Worm (Caenorhabditis elegans) whole organism, L3 larva: Measurements from ENCODE around the gene M153.5.

ENCODE experiments used
- aly-2 ChIP-seq: fragments of 150-350 bp; optimal IDR thresholded peaks from 2 replicates; lab custom pipeline; 2014; ENCODE audit warnings: missing biosample characterization, missing genetic modification characterization
- ama-1 ChIP-seq: fragments of 150-350 bp; optimal IDR thresholded peaks from 2 replicates; lab custom pipeline; 2018
- ceh-82 ChIP-seq: fragments of 150-350 bp; optimal IDR thresholded peaks from 2 replicates; lab custom pipeline; 2014; ENCODE audit warnings: missing biosample characterization, missing genetic modification characterization
- daf-12 ChIP-seq: fragments of 150-350 bp; optimal IDR thresholded peaks from 2 replicates; lab custom pipeline; 2014; ENCODE audit warnings: missing biosample characterization, missing genetic modification reagents, missing genetic modification characterization
- lin-39 ChIP-seq: fragments of 150-350 bp; optimal IDR thresholded peaks from 2 replicates; lab custom pipeline; 2018; ENCODE audit warnings: missing biosample characterization, missing genetic modification reagents, missing genetic modification characterization
- nhr-11 ChIP-seq: fragments of 150-350 bp; optimal IDR thresholded peaks from 2 replicates; lab custom pipeline; 2014; ENCODE audit warnings: missing biosample characterization, missing genetic modification characterization
- nhr-237 ChIP-seq: fragments of 150-350 bp; optimal IDR thresholded peaks from 2 replicates; lab custom pipeline; 2014; ENCODE audit warnings: missing biosample characterization, missing genetic modification characterization
- nhr-25 ChIP-seq: sonication (generic microtip); optimal IDR thresholded peaks from 2 replicates; lab custom pipeline; 2017; ENCODE audit warnings: missing biosample characterization, missing genetic modification characterization
- nhr-28 ChIP-seq: fragments of 150-350 bp; optimal IDR thresholded peaks from 2 replicates; lab custom pipeline; 2014; ENCODE audit warnings: missing biosample characterization, missing genetic modification characterization
- nhr-67 ChIP-seq: fragments of 150-350 bp; optimal IDR thresholded peaks from 2 replicates; lab custom pipeline; 2014; ENCODE audit warnings: missing biosample characterization, missing genetic modification characterization
- pqm-1 ChIP-seq: fragments of 150-350 bp; optimal IDR thresholded peaks from 2 replicates; lab custom pipeline; 2017; ENCODE audit warnings: missing biosample characterization, missing genetic modification characterization, inconsistent platforms
- skn-1 ChIP-seq: fragments of 150-350 bp; optimal IDR thresholded peaks from 2 replicates; lab custom pipeline; 2014; ENCODE audit warnings: missing biosample characterization, missing genetic modification characterization
- unc-62 ChIP-seq: fragments of 150-350 bp; sonication (generic microtip); optimal IDR thresholded peaks from 4 replicates; lab custom pipeline; 2014; ENCODE audit warnings: missing biosample characterization, missing genetic modification reagents, missing genetic modification characterization

ce11 chrX:12185847-12186559 lies 42.2 kb downstream of the M153.5 start:
- TF ChIP-seq skn-1 (tag; lab: Kevin White, UChicago) (no peak), pqm-1 (tag; lab: Kevin White, UChicago) (no peak), nhr-237 (tag; lab: Kevin White, UChicago) (no peak), nhr-28 (tag; lab: Kevin White, UChicago) (no peak), daf-12 (tag; lab: Kevin White, UChicago) (no peak), ama-1 (lab: Kevin White, UChicago) (no peak), aly-2 (tag; lab: Kevin White, UChicago) (no peak), nhr-25 (no peak), lin-39 (tag; lab: Kevin White, UChicago) (no peak), unc-62 (no peak), nhr-11 (tag; lab: Kevin White, UChicago) (no peak), ceh-82 (no peak), nhr-67 (no peak)
